Worm (Caenorhabditis elegans): ENCODE results near the gene Y57G11B.8.

DNA sequence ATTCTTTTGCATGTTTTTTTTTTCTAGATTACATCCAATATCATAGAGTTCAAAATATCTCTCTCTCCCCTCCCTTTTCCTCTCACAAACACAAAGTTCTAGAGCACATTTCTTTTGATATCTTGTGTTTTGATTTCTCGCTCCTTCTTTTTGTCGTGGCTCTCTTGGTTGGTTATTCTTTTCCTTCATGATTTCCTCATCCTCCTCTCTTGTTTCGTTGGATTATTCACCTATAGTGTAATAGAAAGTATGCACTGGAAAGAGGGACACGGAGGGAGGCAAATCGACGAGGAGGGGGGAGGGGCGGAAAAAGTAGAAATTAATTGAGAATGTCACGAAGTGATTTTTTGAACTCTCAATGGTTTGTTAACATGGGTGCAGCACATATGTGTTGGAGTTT lies 28.0 kb upstream of the Y57G11B.8 start:
- TF ChIP-seq tab-1 (GFP tag; IDR thresholded peaks at IDR 0.05) (no peak), ztf-29 (GFP tag; IDR thresholded peaks at IDR 0.05) (no peak), flt-1 (GFP tag; IDR thresholded peaks at IDR 0.05) (no peak), ztf-23 (GFP tag; IDR thresholded peaks at IDR 0.05) (no peak), T22C8.4 (GFP tag; IDR thresholded peaks at IDR 0.05) (no peak), med-1 (GFP tag; optimal IDR thresholded peaks at IDR 0.05; ENCODE audit: insufficient read depth) (no peak)
